Fruit fly (Drosophila melanogaster) whole organism, embryonic: ENCODE measurements around the gene CG7550.

Experiments
- B-H2 ChIP-seq: fragments of 200-800 bp; sonication (Bioruptor generic); optimal IDR thresholded peaks from 2 replicates; lab custom pipeline; 2018; ENCODE audit warnings: missing biosample characterization, mild to moderate bottlenecking, missing genetic modification characterization
- CG10431 ChIP-seq: fragments of 200-800 bp; sonication (Bioruptor generic); optimal IDR thresholded peaks from 3 replicates; lab custom pipeline; 2018; ENCODE audit warnings: missing biosample characterization, mild to moderate bottlenecking, missing genetic modification characterization
- CG10462 ChIP-seq: fragments of 200-800 bp; sonication (Bioruptor generic); optimal IDR thresholded peaks from 2 replicates; lab custom pipeline; 2016; ENCODE audit warnings: missing biosample characterization, missing genetic modification characterization
- CG10959 ChIP-seq: fragments of 200-800 bp; sonication (Bioruptor generic); IDR thresholded peaks from 2 replicates; pipeline ENCODE4 v1.3.6; 2022; ENCODE audit warnings: missing biosample characterization, missing genetic modification characterization
- CG11247 ChIP-seq: fragments of 200-800 bp; sonication (Bioruptor generic); IDR thresholded peaks from 2 replicates; pipeline ENCODE4 v1.3.6; 2022; ENCODE audit warnings: missing biosample characterization, missing genetic modification characterization
- CG12104 ChIP-seq: fragments of 200-800 bp; sonication (Bioruptor generic); optimal IDR thresholded peaks from 3 replicates; lab custom pipeline; 2016; ENCODE audit warnings: missing biosample characterization, missing genetic modification characterization
- CG12391 ChIP-seq: fragments of 200-800 bp; sonication (Bioruptor generic); optimal IDR thresholded peaks from 3 replicates; lab custom pipeline; 2018; ENCODE audit warnings: missing biosample characterization, mild to moderate bottlenecking, missing genetic modification characterization, moderate library complexity
- CG13894 ChIP-seq: fragments of 200-800 bp; sonication (Bioruptor generic); optimal IDR thresholded peaks from 3 replicates; lab custom pipeline; 2018; ENCODE audit warnings: missing biosample characterization, mild to moderate bottlenecking, missing genetic modification characterization, moderate library complexity
- CG15073 ChIP-seq: fragments of 200-800 bp; sonication (Bioruptor generic); optimal IDR thresholded peaks from 2 replicates; lab custom pipeline; 2016; ENCODE audit warnings: missing biosample characterization, missing genetic modification characterization
- CG2199 ChIP-seq: fragments of 200-800 bp; sonication (Bioruptor generic); IDR thresholded peaks from 3 replicates; pipeline ENCODE4 v1.3.6; 2022; ENCODE audit warnings: missing biosample characterization, missing genetic modification characterization
- CG31441 ChIP-seq: fragments of 200-800 bp; sonication (Bioruptor generic); IDR thresholded peaks from 2 replicates; pipeline ENCODE4 v1.3.6; 2022; ENCODE audit warnings: missing biosample characterization, missing genetic modification characterization
- CG32532 ChIP-seq: fragments of 200-800 bp; sonication (Bioruptor generic); IDR thresholded peaks from 2 replicates; pipeline ENCODE4 v1.3.6; 2022; ENCODE audit warnings: missing biosample characterization, missing genetic modification characterization
- CG4617 ChIP-seq: fragments of 200-800 bp; sonication (Bioruptor generic); optimal IDR thresholded peaks from 3 replicates; lab custom pipeline; 2016; ENCODE audit warnings: missing biosample characterization, missing genetic modification characterization, borderline replicate concordance
- CG5953 ChIP-seq: fragments of 200-800 bp; sonication (Bioruptor generic); IDR thresholded peaks from 2 replicates; pipeline ENCODE4 v1.3.6; 2022; ENCODE audit warnings: missing biosample characterization, missing genetic modification characterization
- CG6765 ChIP-seq: fragments of 200-800 bp; sonication (Bioruptor generic); optimal IDR thresholded peaks from 3 replicates; lab custom pipeline; 2017; ENCODE audit warnings: missing biosample characterization, mild to moderate bottlenecking, missing genetic modification characterization
- CG6854 ChIP-seq: fragments of 200-800 bp; sonication (Bioruptor generic); optimal IDR thresholded peaks from 3 replicates; lab custom pipeline; 2017; ENCODE audit warnings: missing biosample characterization, mild to moderate bottlenecking, missing genetic modification characterization
- CG7556 ChIP-seq: fragments of 200-800 bp; sonication (Bioruptor generic); optimal IDR thresholded peaks from 2 replicates; lab custom pipeline; 2017; ENCODE audit warnings: missing biosample characterization, mild to moderate bottlenecking, missing genetic modification characterization
- CG9437 ChIP-seq: fragments of 200-800 bp; sonication (Bioruptor generic); optimal IDR thresholded peaks from 2 replicates; lab custom pipeline; 2018; ENCODE audit warnings: missing biosample characterization, mild to moderate bottlenecking, missing genetic modification characterization
- CHES-1-like ChIP-seq: fragments of 200-800 bp; sonication (Bioruptor generic); optimal IDR thresholded peaks from 2 replicates; lab custom pipeline; 2016; ENCODE audit warnings: missing biosample characterization, missing genetic modification characterization
- Dip2 ChIP-seq: fragments of 200-800 bp; sonication (Bioruptor generic); IDR thresholded peaks from 2 replicates; pipeline ENCODE4 v1.3.6; 2022; ENCODE audit warnings: missing biosample characterization, missing genetic modification characterization
- ERR ChIP-seq: fragments of 200-800 bp; sonication (Bioruptor generic); optimal IDR thresholded peaks from 2 replicates; lab custom pipeline; 2016; ENCODE audit warnings: missing biosample characterization, missing genetic modification characterization
- Gug ChIP-seq: fragments of 200-800 bp; sonication (Bioruptor generic); IDR thresholded peaks from 4 replicates; pipeline ENCODE4 v1.3.6; 2022; ENCODE audit warnings: missing biosample characterization, missing genetic modification characterization
- HLHmδ ChIP-seq: fragments of 200-800 bp; sonication (Bioruptor generic); optimal IDR thresholded peaks from 2 replicates; lab custom pipeline; 2018; ENCODE audit warnings: missing biosample characterization, mild to moderate bottlenecking, missing genetic modification characterization, moderate library complexity
- HmgZ ChIP-seq: fragments of 200-800 bp; sonication (Bioruptor generic); optimal IDR thresholded peaks from 2 replicates; lab custom pipeline; 2018; ENCODE audit warnings: missing biosample characterization, mild to moderate bottlenecking, missing genetic modification characterization
- Hmr ChIP-seq: fragments of 200-800 bp; sonication (Bioruptor generic); optimal IDR thresholded peaks from 3 replicates; lab custom pipeline; 2017; ENCODE audit warnings: mild to moderate bottlenecking, missing biosample characterization, missing genetic modification reagents, missing genetic modification characterization
- Hsf ChIP-seq: fragments of 200-800 bp; sonication (Bioruptor generic); optimal IDR thresholded peaks from 3 replicates; lab custom pipeline; 2016; ENCODE audit warnings: missing biosample characterization, missing genetic modification characterization
- Jarid2 ChIP-seq: fragments of 200-800 bp; sonication (Bioruptor generic); optimal IDR thresholded peaks from 3 replicates; lab custom pipeline; 2017; ENCODE audit warnings: mild to moderate bottlenecking, missing biosample characterization, missing genetic modification reagents, missing genetic modification characterization
- Mrtf ChIP-seq: fragments of 200-800 bp; sonication (Bioruptor generic); IDR thresholded peaks from 3 replicates; pipeline ENCODE4 v1.3.6; 2022; ENCODE audit warnings: missing biosample characterization, missing genetic modification characterization
- Ravus ChIP-seq: fragments of 200-800 bp; sonication (Bioruptor generic); IDR thresholded peaks from 2 replicates; pipeline ENCODE4 v1.3.6; 2022; ENCODE audit warnings: missing biosample characterization, missing genetic modification characterization
- Sin3A ChIP-seq: fragments of >200 bp; optimal IDR thresholded peaks from 2 replicates; lab custom pipeline; 2018
- Sox100B ChIP-seq: fragments of 200-800 bp; sonication (Bioruptor generic); optimal IDR thresholded peaks from 3 replicates; lab custom pipeline; 2018; ENCODE audit warnings: missing biosample characterization, mild to moderate bottlenecking, missing genetic modification characterization
- Vsx1 ChIP-seq: fragments of 200-800 bp; sonication (Bioruptor generic); optimal IDR thresholded peaks from 2 replicates; lab custom pipeline; 2017; ENCODE audit warnings: missing biosample characterization, mild to moderate bottlenecking, missing genetic modification characterization, missing genetic modification reagents
- croc ChIP-seq: fragments of 200-800 bp; sonication (Bioruptor generic); conservative IDR thresholded peaks from 3 replicates; pipeline ENCODE4 v1.3.6; 2022; ENCODE audit warnings: missing biosample characterization, missing genetic modification characterization
- crol ChIP-seq: fragments of 200-800 bp; sonication (Bioruptor generic); IDR thresholded peaks from 2 replicates; pipeline ENCODE4 v1.3.6; 2022; ENCODE audit warnings: missing biosample characterization, missing genetic modification characterization
- dan ChIP-seq: fragments of 200-800 bp; sonication (Bioruptor generic); IDR thresholded peaks from 2 replicates; pipeline ENCODE4 v1.3.6; 2022; ENCODE audit warnings: missing biosample characterization, missing genetic modification characterization
- dysf ChIP-seq: fragments of 200-800 bp; sonication (Bioruptor generic); IDR thresholded peaks from 3 replicates; pipeline ENCODE4 v1.3.6; 2022; ENCODE audit warnings: missing biosample characterization, missing genetic modification characterization
- fd3F ChIP-seq: fragments of 200-800 bp; sonication (Bioruptor generic); optimal IDR thresholded peaks from 2 replicates; lab custom pipeline; 2018; ENCODE audit warnings: missing biosample characterization, mild to moderate bottlenecking, missing genetic modification characterization, moderate library complexity
- gsb-n ChIP-seq: fragments of 200-800 bp; sonication (Bioruptor generic); optimal IDR thresholded peaks from 3 replicates; lab custom pipeline; 2018; ENCODE audit warnings: missing biosample characterization, mild to moderate bottlenecking, missing genetic modification characterization
- kni ChIP-seq: fragments of 200-800 bp; sonication (Bioruptor generic); optimal IDR thresholded peaks from 3 replicates; lab custom pipeline; 2017; ENCODE audit warnings: mild to moderate bottlenecking, missing biosample characterization, missing genetic modification reagents, missing genetic modification characterization
- lola ChIP-seq, 3 experiments: fragments of >200 bp in 2 of 3; fragments of 200-800 bp in 1 of 3; sonication (Bioruptor generic) in 1 of 3; optimal IDR thresholded peaks; 2 replicates each; lab custom pipeline; 2017 to 2019; ENCODE audit warnings: missing biosample characterization in 3 of 3, missing genetic modification characterization in 3 of 3, mild to moderate bottlenecking in 1 of 3, moderate library complexity in 1 of 3
- nmo ChIP-seq: fragments of 200-800 bp; sonication (Bioruptor generic); optimal IDR thresholded peaks from 2 replicates; lab custom pipeline; 2018; ENCODE audit warnings: missing biosample characterization, mild to moderate bottlenecking, missing genetic modification characterization, moderate library complexity
- repo ChIP-seq: fragments of 200-800 bp; sonication (Bioruptor generic); optimal IDR thresholded peaks from 2 replicates; lab custom pipeline; 2016; ENCODE audit warnings: missing biosample characterization, missing genetic modification characterization
- sd ChIP-seq: fragments of 200-800 bp; sonication (Bioruptor generic); optimal IDR thresholded peaks from 3 replicates; lab custom pipeline; 2018; ENCODE audit warnings: missing biosample characterization, mild to moderate bottlenecking, missing genetic modification characterization, moderate library complexity
- sens ChIP-seq: fragments of 200-800 bp; sonication (Bioruptor generic); peaks from one replicate; lab custom pipeline; 2016; ENCODE audit warnings: missing biosample characterization, missing genetic modification characterization
- shn ChIP-seq: fragments of 200-800 bp; sonication (Bioruptor generic); optimal IDR thresholded peaks from 3 replicates; lab custom pipeline; 2016; ENCODE audit warnings: missing biosample characterization, missing genetic modification characterization
- sisA ChIP-seq: fragments of 200-800 bp; sonication (Bioruptor generic); IDR thresholded peaks from 2 replicates; pipeline ENCODE4 v1.3.6; 2022; ENCODE audit warnings: missing biosample characterization, missing genetic modification characterization
- sug ChIP-seq: fragments of 200-800 bp; optimal IDR thresholded peaks from 2 replicates; lab custom pipeline; 2019; ENCODE audit warnings: missing biosample characterization, mild to moderate bottlenecking, missing genetic modification characterization, moderate library complexity
- tin ChIP-seq: fragments of 200-800 bp; sonication (Bioruptor generic); optimal IDR thresholded peaks from 3 replicates; lab custom pipeline; 2016; ENCODE audit warnings: missing biosample characterization, missing genetic modification characterization
- tio ChIP-seq: fragments of 200-800 bp; sonication (Bioruptor generic); optimal IDR thresholded peaks from 2 replicates; lab custom pipeline; 2017; ENCODE audit warnings: missing biosample characterization, missing genetic modification characterization, inconsistent platforms
- tna ChIP-seq: fragments of 200-800 bp; sonication (Bioruptor generic); IDR thresholded peaks from 2 replicates; pipeline ENCODE4 v1.3.6; 2022; ENCODE audit warnings: missing biosample characterization, missing genetic modification characterization; ENCODE audit not compliant: partially characterized antibody
- vfl ChIP-seq: fragments of 200-800 bp; sonication (Bioruptor generic); optimal IDR thresholded peaks from 2 replicates; lab custom pipeline; 2016; ENCODE audit warnings: missing biosample characterization, missing genetic modification characterization
- wor ChIP-seq: fragments of 200-800 bp; sonication (Bioruptor generic); IDR thresholded peaks from 2 replicates; pipeline ENCODE4 v1.3.6; 2022; ENCODE audit warnings: missing biosample characterization, missing genetic modification characterization

Gene CG7550

DNA sequence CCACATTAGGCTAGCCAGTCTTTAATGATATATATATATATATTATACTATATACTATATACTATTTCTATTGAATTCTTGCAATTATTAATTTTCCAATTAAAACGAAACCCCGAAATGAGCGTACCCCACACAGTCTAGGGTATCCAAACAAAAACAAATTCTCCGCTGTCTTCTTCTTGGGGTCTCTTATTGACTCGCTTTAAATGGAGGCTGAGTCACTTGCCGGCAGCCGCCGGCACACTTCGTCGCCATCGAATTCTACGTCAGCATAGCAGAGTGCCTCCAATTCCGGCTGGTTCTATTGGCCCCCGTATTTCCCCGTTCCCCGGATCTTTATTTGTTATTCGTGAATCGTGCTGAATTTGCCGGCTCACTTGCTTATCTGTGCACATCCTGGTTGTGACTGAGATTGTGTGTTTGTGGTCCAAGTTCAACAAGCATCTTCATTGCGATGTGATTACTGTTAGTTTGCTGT, 29.6 kb downstream of the CG7550 start (continued):
- no peak for TF ChIP-seq dan (GFP tag; lab: Robert Waterston, UW)
- no peak for TF ChIP-seq CG12104 (GFP tag; lab: Kevin White, UChicago)
- no peak for TF ChIP-seq CHES-1-like (GFP tag; lab: Kevin White, UChicago)
- no peak for TF ChIP-seq Mrtf (GFP tag; lab: Robert Waterston, UW)
- no peak for TF ChIP-seq Sox100B (GFP tag; lab: Kevin White, UChicago)
- TF ChIP-seq B-H2 (GFP tag; lab: Kevin White, UChicago): no peak
- TF ChIP-seq Sin3A (lab: Kevin White, UChicago): no peak
- peak; percentile 20 for TF ChIP-seq CG7556 (GFP tag; lab: Kevin White, UChicago)
- no peak for TF ChIP-seq Hsf (GFP tag; lab: Kevin White, UChicago)
- no peak for TF ChIP-seq ERR
- no peak for TF ChIP-seq CG15073 (GFP tag; lab: Kevin White, UChicago)
- no peak for TF ChIP-seq wor
- TF ChIP-seq Ravus (GFP tag; lab: Robert Waterston, UW): no peak
- no peak for TF ChIP-seq fd3F
- TF ChIP-seq dysf (GFP tag; lab: Robert Waterston, UW): no peak; the same call in 2 of the 3 replicates
- no peak for TF ChIP-seq repo (GFP tag; lab: Kevin White, UChicago)
- 0 out of 2 replicates have a peak, but pooled peaks have one; percentile 36 for TF ChIP-seq CG31441 (GFP tag; lab: Robert Waterston, UW)
- no peak for TF ChIP-seq kni (GFP tag; lab: Kevin White, UChicago)
- TF ChIP-seq HLHmδ (GFP tag; lab: Kevin White, UChicago): no peak
- no peak for TF ChIP-seq CG10959 (GFP tag; lab: Robert Waterston, UW)
- TF ChIP-seq nmo (GFP tag; lab: Kevin White, UChicago): no peak
- no peak for TF ChIP-seq CG10462 (GFP tag; lab: Kevin White, UChicago)
- no peak for TF ChIP-seq tna (GFP tag; lab: Robert Waterston, UW)
- no peak for TF ChIP-seq tio
- peak; percentile 73 for TF ChIP-seq CG13894 (tag; lab: Kevin White, UChicago)
- peak; percentile 25 for TF ChIP-seq CG12391
- no peak for TF ChIP-seq sisA (GFP tag; lab: Robert Waterston, UW)
- TF ChIP-seq Jarid2 (GFP tag; lab: Kevin White, UChicago): no peak
- TF ChIP-seq sens: peak; percentile 41
- no peak for TF ChIP-seq Vsx1
- no peak for TF ChIP-seq CG10431
- no peak for TF ChIP-seq CG5953 (GFP tag; lab: Robert Waterston, UW)
- peak; percentile 67 for TF ChIP-seq crol (GFP tag; lab: Robert Waterston, UW)
- peak; percentile 2 for TF ChIP-seq CG6765 (GFP tag; lab: Kevin White, UChicago)
- no peak for TF ChIP-seq CG11247 (GFP tag; lab: Robert Waterston, UW)
- TF ChIP-seq CG4617: no peak
- no peak for TF ChIP-seq CG2199 (GFP tag; lab: Robert Waterston, UW)
- TF ChIP-seq shn (GFP tag; lab: Kevin White, UChicago): peak; percentile 15
- TF ChIP-seq tin: no peak
- TF ChIP-seq Hmr: peak; percentile 49
- no peak for TF ChIP-seq gsb-n (tag; lab: Kevin White, UChicago)
- no peak for TF ChIP-seq Dip2 (GFP tag; lab: Robert Waterston, UW)
- TF ChIP-seq CG6854 (GFP tag; lab: Kevin White, UChicago): peak; percentile 34
- no peak for TF ChIP-seq CG9437 (GFP tag; lab: Kevin White, UChicago)
- peak; percentile 64 for TF ChIP-seq CG32532 (GFP tag; lab: Robert Waterston, UW)
- TF ChIP-seq vfl (GFP tag; lab: Kevin White, UChicago): no peak
- TF ChIP-seq sd (tag; lab: Kevin White, UChicago): peak; percentile 74
- peak; percentile 62 for TF ChIP-seq sug (tag; lab: Kevin White, UChicago)
- TF ChIP-seq lola (GFP tag; optimal IDR thresholded peaks at IDR 0.05; lab: Kevin White, UChicago): no peak
- TF ChIP-seq croc (GFP tag; lab: Robert Waterston, UW): no peak
- TF ChIP-seq HmgZ: no peak
- TF ChIP-seq Gug: no peak
